Worm (Caenorhabditis elegans) whole organism, midembryonic: ENCODE measurements around the gene C37E2.3.

Experiments used
- T22C8.4 ChIP-seq: fragments of 200-800 bp; sonication (Bioruptor generic); IDR thresholded peaks from 2 replicates; pipeline ENCODE4 v1.3.6; 2022; ENCODE audit warnings: missing genetic modification characterization, missing compliant biosample characterization
- cog-1 ChIP-seq: sonication (generic microtip); optimal IDR thresholded peaks from 2 replicates; lab custom pipeline; 2016; ENCODE audit warnings: missing genetic modification characterization, missing compliant biosample characterization
- flt-1 ChIP-seq: fragments of 200-800 bp; sonication (Bioruptor generic); IDR thresholded peaks from 2 replicates; pipeline ENCODE4 v1.3.6; 2022; ENCODE audit warnings: missing genetic modification characterization, missing compliant biosample characterization
- klf-2 ChIP-seq: fragments of 200-800 bp; sonication (Bioruptor generic); conservative IDR thresholded peaks from 2 replicates; pipeline ENCODE4 v1.3.6; 2022; ENCODE audit warnings: missing genetic modification reagents, missing genetic modification characterization, missing compliant biosample characterization
- med-1 ChIP-seq: sonication (generic microtip); optimal IDR thresholded peaks from 2 replicates; lab custom pipeline; 2017; ENCODE audit warnings: missing genetic modification characterization, mild to moderate bottlenecking, missing compliant biosample characterization, antibody characterized with exemption, missing genetic modification reagents; ENCODE audit not compliant: insufficient read depth
- ref-1 ChIP-seq: fragments of 200-800 bp; sonication (Bioruptor generic); conservative IDR thresholded peaks from 2 replicates; pipeline ENCODE4 v1.3.6; 2022; ENCODE audit warnings: missing genetic modification reagents, missing genetic modification characterization, missing compliant biosample characterization
- tab-1 ChIP-seq: fragments of 200-800 bp; sonication (Bioruptor generic); IDR thresholded peaks from 2 replicates; pipeline ENCODE4 v1.3.6; 2022; ENCODE audit warnings: missing genetic modification characterization, missing compliant biosample characterization
- ztf-23 ChIP-seq: fragments of 200-800 bp; sonication (Bioruptor generic); IDR thresholded peaks from 2 replicates; pipeline ENCODE4 v1.3.6; 2022; ENCODE audit warnings: missing genetic modification reagents, missing genetic modification characterization, missing compliant biosample characterization

- TF ChIP-seq cog-1 (tag; lab: Kevin White, UChicago) = no peak
- no peak for TF ChIP-seq med-1
- TF ChIP-seq flt-1 (GFP tag; lab: Robert Waterston, UW) = no peak
- no peak for TF ChIP-seq ref-1 (GFP tag; lab: Robert Waterston, UW)
- TF ChIP-seq ztf-23 (GFP tag; lab: Robert Waterston, UW) = no peak
- TF ChIP-seq tab-1 = no peak
- no peak for TF ChIP-seq T22C8.4
- TF ChIP-seq klf-2 (GFP tag; lab: Robert Waterston, UW) = no peak
These were observed 33.1 kb downstream of the C37E2.3 start for ce11 chrX:14213314-14213713.
